Fruit fly (Drosophila melanogaster): Measurements from ENCODE around the gene p130CAS.

The p130CAS gene

dm6 chr3L:174501-174900 lies 21.8 kb downstream of the p130CAS start (continued):
- TF ChIP-seq CG9437 (GFP tag; optimal IDR thresholded peaks at IDR 0.05) (no peak), Hand (GFP tag; optimal IDR thresholded peaks at IDR 0.05) (no peak), CG16815 (GFP tag; optimal IDR thresholded peaks at IDR 0.05) (no peak), CG15011 (GFP tag; optimal IDR thresholded peaks at IDR 0.05) (no peak), CG10654 (GFP tag; optimal IDR thresholded peaks at IDR 0.05) (no peak), CG17186 (GFP tag; optimal IDR thresholded peaks at IDR 0.05) (no peak), twi (tag; optimal IDR thresholded peaks at IDR 0.05) (no peak), CG2116 (GFP tag; optimal IDR thresholded peaks at IDR 0.05) (peak; percentile 86), Optix (GFP tag; IDR thresholded peaks at IDR 0.05) (no peak), sob (GFP tag; IDR thresholded peaks at IDR 0.05) (no peak), zf30C (GFP tag; optimal IDR thresholded peaks at IDR 0.05) (no peak), mam (GFP tag; optimal IDR thresholded peaks at IDR 0.05) (no peak), CG13424 (tag; optimal IDR thresholded peaks at IDR 0.05) (no peak), peb (GFP tag; IDR thresholded peaks at IDR 0.05) (no peak), CG8478 (optimal IDR thresholded peaks at IDR 0.05) (no peak), HLH4C (GFP tag; IDR thresholded peaks at IDR 0.05; ENCODE audit: partially characterized antibody) (peak; percentile 91), gt (GFP tag; IDR thresholded peaks at IDR 0.05) (no peak), CG1024 (GFP tag; IDR thresholded peaks at IDR 0.05) (no peak), HHEX (GFP tag; optimal IDR thresholded peaks at IDR 0.05) (no peak), pita (GFP tag; optimal IDR thresholded peaks at IDR 0.05) (no peak), CG10321 (GFP tag; IDR thresholded peaks at IDR 0.05) (no peak), CG10274 (GFP tag; optimal IDR thresholded peaks at IDR 0.05) (no peak), Dll (GFP tag; IDR thresholded peaks at IDR 0.05; ENCODE audit: partially characterized antibody) (peak; percentile 90), hbn (GFP tag; IDR thresholded peaks at IDR 0.05; ENCODE audit: partially characterized antibody) (peak; percentile 94), Hmr (GFP tag; optimal IDR thresholded peaks at IDR 0.05) (no peak), Bteb2 (GFP tag; optimal IDR thresholded peaks at IDR 0.05) (no peak), sug (tag; optimal IDR thresholded peaks at IDR 0.05) (no peak), lab (GFP tag; optimal IDR thresholded peaks at IDR 0.05) (no peak), amos (GFP tag; IDR thresholded peaks at IDR 0.05; ENCODE audit: partially characterized antibody) (peak; percentile 89), so (GFP tag; IDR thresholded peaks at IDR 0.05) (no peak), CG2202 (tag; optimal IDR thresholded peaks at IDR 0.05) (no peak), CG1233 (GFP tag; optimal IDR thresholded peaks at IDR 0.05) (no peak), otp (GFP tag; IDR thresholded peaks at IDR 0.05) (no peak), Sox100B (GFP tag; optimal IDR thresholded peaks at IDR 0.05) (no peak), Dek (tag; optimal IDR thresholded peaks at IDR 0.05) (no peak), fu2 (GFP tag; optimal IDR thresholded peaks at IDR 0.05) (no peak), CG10462 (GFP tag; optimal IDR thresholded peaks at IDR 0.05) (no peak), gcm (GFP tag; optimal IDR thresholded peaks at IDR 0.05) (no peak), cg (GFP tag; optimal IDR thresholded peaks at IDR 0.05) (no peak), CG10979 (tag; optimal IDR thresholded peaks at IDR 0.05) (no peak), CG10366 (GFP tag; IDR thresholded peaks at IDR 0.05) (no peak), Elba2 (GFP tag; optimal IDR thresholded peaks at IDR 0.05) (no peak), pho (GFP tag; optimal IDR thresholded peaks at IDR 0.05) (no peak), CG2889 (GFP tag; IDR thresholded peaks at IDR 0.05) (no peak), Blimp-1 (GFP tag; optimal IDR thresholded peaks at IDR 0.05) (no peak), H2.0 (GFP tag; IDR thresholded peaks at IDR 0.05) (no peak), tna (GFP tag; IDR thresholded peaks at IDR 0.05; ENCODE audit: partially characterized antibody) (peak; percentile 88), vvl (GFP tag; IDR thresholded peaks at IDR 0.05) (no peak), Fer3 (tag; optimal IDR thresholded peaks at IDR 0.05) (no peak), croc (GFP tag; conservative IDR thresholded peaks at IDR 0.05) (no peak), CG9609 (GFP tag; optimal IDR thresholded peaks at IDR 0.05) (no peak), ap (GFP tag; IDR thresholded peaks at IDR 0.05) (no peak)

Measured in whole organism, embryonic.